Fruit fly (Drosophila melanogaster): ENCODE results near the gene fzr.

- no peak for TF ChIP-seq NFAT (GFP tag; IDR thresholded peaks at IDR 0.05)
- no peak for TF ChIP-seq Opbp (GFP tag; IDR thresholded peaks at IDR 0.05; ENCODE audit: partially characterized antibody)
- TF ChIP-seq Hmr (GFP tag; optimal IDR thresholded peaks at IDR 0.05) = no peak
- no peak for TF ChIP-seq CG16815 (GFP tag; optimal IDR thresholded peaks at IDR 0.05)
- no peak for TF ChIP-seq D (optimal IDR thresholded peaks at IDR 0.05)
- no peak for TF ChIP-seq D (GFP tag; optimal IDR thresholded peaks at IDR 0.05)
- TF ChIP-seq gfzf (GFP tag; optimal IDR thresholded peaks at IDR 0.05) = no peak
- no peak for TF ChIP-seq CG14860 (GFP tag; IDR thresholded peaks at IDR 0.05; ENCODE audit: partially characterized antibody)
- no peak for TF ChIP-seq Xrp1 (GFP tag; IDR thresholded peaks at IDR 0.05)
- no peak for TF ChIP-seq Rfx (GFP tag; IDR thresholded peaks at IDR 0.05)
- TF ChIP-seq CG5245 (GFP tag; optimal IDR thresholded peaks at IDR 0.05) = no peak
These were observed 35.5 kb downstream of the fzr start, which contains the start of gene CG3081 for dm6 chrX:4643887-4644286.
